Fruit fly (Drosophila melanogaster): ENCODE results near the gene CG9692.

The CG9692 gene

dm6 chr3L:16713446-16714192 lies 8.8 kb downstream of the CG9692 start (continued):
- no peak for TF ChIP-seq mld (GFP tag; IDR thresholded peaks at IDR 0.05; ENCODE audit: partially characterized antibody)
- no peak for TF ChIP-seq ewg (GFP tag; optimal IDR thresholded peaks at IDR 0.05)
- TF ChIP-seq ham (GFP tag; IDR thresholded peaks at IDR 0.05), result no peak
- TF ChIP-seq slbo (GFP tag; IDR thresholded peaks at IDR 0.05), result no peak
- TF ChIP-seq HLH54F (GFP tag; optimal IDR thresholded peaks at IDR 0.05), result no peak
- TF ChIP-seq CG17328 (GFP tag; IDR thresholded peaks at IDR 0.05), result no peak
- no peak for TF ChIP-seq CG1792 (GFP tag; optimal IDR thresholded peaks at IDR 0.05)
- TF ChIP-seq NK7.1 (GFP tag; optimal IDR thresholded peaks at IDR 0.05), result no peak
- no peak for TF ChIP-seq Sry-β (GFP tag; optimal IDR thresholded peaks at IDR 0.05)
- TF ChIP-seq CG11398 (GFP tag; optimal IDR thresholded peaks at IDR 0.05), result no peak
- TF ChIP-seq HmgZ (tag; optimal IDR thresholded peaks at IDR 0.05), result no peak
- no peak for TF ChIP-seq zfh2 (GFP tag; optimal IDR thresholded peaks at IDR 0.05)
- peak; percentile 28 for TF ChIP-seq CG8290 (GFP tag; optimal IDR thresholded peaks at IDR 0.05)
- TF ChIP-seq CG8290 (tag; optimal IDR thresholded peaks at IDR 0.05), result peak in 1 of 2 experiments; percentile 29
- peak; percentile 59; the same call in 1 of the 3 replicates for TF ChIP-seq Doc3 (GFP tag; IDR thresholded peaks at IDR 0.05; ENCODE audit: partially characterized antibody)
- no peak for TF ChIP-seq CG12942 (GFP tag; optimal IDR thresholded peaks at IDR 0.05)
- TF ChIP-seq sna (GFP tag; IDR thresholded peaks at IDR 0.05; ENCODE audit: partially characterized antibody), result peak; percentile 40; the same call in 1 of the 2 replicates
- TF ChIP-seq CG7745 (tag; optimal IDR thresholded peaks at IDR 0.05), result no peak
- TF ChIP-seq bcd (GFP tag; optimal IDR thresholded peaks at IDR 0.05), result no peak
- TF ChIP-seq CG7963 (GFP tag; IDR thresholded peaks at IDR 0.05; ENCODE audit: partially characterized antibody), result peak; percentile 60; the same call in 2 of the 3 replicates
- TF ChIP-seq Awh (GFP tag; IDR thresholded peaks at IDR 0.05), result no peak
- TF ChIP-seq CG9727 (GFP tag; optimal IDR thresholded peaks at IDR 0.05), result no peak
- no peak for TF ChIP-seq Drgx (GFP tag; IDR thresholded peaks at IDR 0.05)
- no peak for TF ChIP-seq pho (GFP tag; optimal IDR thresholded peaks at IDR 0.05)
- TF ChIP-seq B-H1 (GFP tag; IDR thresholded peaks at IDR 0.05), result no peak
- peak; percentile 11 for TF ChIP-seq twi (tag; optimal IDR thresholded peaks at IDR 0.05)
- no peak for TF ChIP-seq CG6175 (GFP tag; IDR thresholded peaks at IDR 0.05)
- TF ChIP-seq crol (GFP tag; IDR thresholded peaks at IDR 0.05), result peak; percentile 68
- no peak for TF ChIP-seq nerfin-1 (tag; optimal IDR thresholded peaks at IDR 0.05)
- no peak for TF ChIP-seq CG12219 (GFP tag; optimal IDR thresholded peaks at IDR 0.05)
- no peak for TF ChIP-seq Fer3 (tag; optimal IDR thresholded peaks at IDR 0.05)
- no peak for TF ChIP-seq CG11093 (GFP tag; IDR thresholded peaks at IDR 0.05)
- TF ChIP-seq pita (GFP tag; optimal IDR thresholded peaks at IDR 0.05), result no peak
- no peak for TF ChIP-seq jumu (GFP tag; optimal IDR thresholded peaks at IDR 0.05)
- TF ChIP-seq hth (optimal IDR thresholded peaks at IDR 0.05), result no peak
- no peak for TF ChIP-seq CG8765 (GFP tag; IDR thresholded peaks at IDR 0.05)
- no peak for TF ChIP-seq CG13624 (GFP tag; optimal IDR thresholded peaks at IDR 0.05)
- TF ChIP-seq CG2875 (GFP tag; optimal IDR thresholded peaks at IDR 0.05), result no peak
- no peak for TF ChIP-seq odd (GFP tag; optimal IDR thresholded peaks at IDR 0.05)
- TF ChIP-seq nerfin-2 (GFP tag; IDR thresholded peaks at IDR 0.05; ENCODE audit: partially characterized antibody), result peak; percentile 76; the same call in 1 of the 2 replicates
- no peak for TF ChIP-seq Dip3 (GFP tag; optimal IDR thresholded peaks at IDR 0.05)
- TF ChIP-seq pb (GFP tag; optimal IDR thresholded peaks at IDR 0.05), result no peak
- TF ChIP-seq CG10462 (GFP tag; optimal IDR thresholded peaks at IDR 0.05), result no peak
- TF ChIP-seq kni (GFP tag; optimal IDR thresholded peaks at IDR 0.05), result no peak
- no peak; the same call in 2 of the 3 replicates for TF ChIP-seq CG34422 (GFP tag; IDR thresholded peaks at IDR 0.05)
- no peak for TF ChIP-seq CG6689 (GFP tag; IDR thresholded peaks at IDR 0.05)
- TF ChIP-seq CG2199 (GFP tag; IDR thresholded peaks at IDR 0.05), result no peak
- TF ChIP-seq NC2α (GFP tag; optimal IDR thresholded peaks at IDR 0.05), result no peak
- peak; percentile 76 for TF ChIP-seq Dp (GFP tag; optimal IDR thresholded peaks at IDR 0.05)
- no peak for TF ChIP-seq fru (optimal IDR thresholded peaks at IDR 0.05)
- no peak for TF ChIP-seq CG5180 (GFP tag; optimal IDR thresholded peaks at IDR 0.05)

Data from whole organism, embryonic.